Worm (Caenorhabditis elegans) whole organism, young adult: ENCODE measurements around the gene sri-50.

ENCODE experiments used
- B0261.1 ChIP-seq: sonication (generic microtip); optimal IDR thresholded peaks from 2 replicates; lab custom pipeline; 2016; ENCODE audit warnings: mild to moderate bottlenecking, missing genetic modification characterization, moderate library complexity, missing compliant biosample characterization
- B0336.3 ChIP-seq: fragments of 200-800 bp; sonication (Bioruptor generic); IDR thresholded peaks from 2 replicates; pipeline ENCODE4 v1.3.6; 2022; ENCODE audit warnings: missing genetic modification characterization, missing compliant biosample characterization
- F33H1.4 ChIP-seq: fragments of 200-800 bp; sonication (Bioruptor generic); IDR thresholded peaks from 2 replicates; pipeline ENCODE4 v1.3.6; 2022; ENCODE audit warnings: missing genetic modification reagents, missing genetic modification characterization, missing compliant biosample characterization
- F49E8.2 ChIP-seq: sonication (generic microtip); optimal IDR thresholded peaks from 3 replicates; lab custom pipeline; 2017; ENCODE audit warnings: missing genetic modification characterization, mild to moderate bottlenecking, missing compliant biosample characterization, antibody characterized with exemption, moderate library complexity; ENCODE audit not compliant: insufficient read depth
- F57A8.1 ChIP-seq: fragments of 200-800 bp; sonication (Bioruptor generic); optimal IDR thresholded peaks from 2 replicates; lab custom pipeline; 2018; ENCODE audit warnings: mild to moderate bottlenecking, missing genetic modification characterization, moderate library complexity, missing compliant biosample characterization
- K12H6.12 ChIP-seq: fragments of 200-800 bp; sonication (Bioruptor generic); optimal IDR thresholded peaks from 2 replicates; lab custom pipeline; 2018; ENCODE audit warnings: mild to moderate bottlenecking, missing genetic modification characterization, missing compliant biosample characterization
- attf-6 ChIP-seq: fragments of 200-800 bp; sonication (Bioruptor generic); IDR thresholded peaks from 2 replicates; pipeline ENCODE4 v1.3.6; 2022; ENCODE audit warnings: missing genetic modification reagents, missing genetic modification characterization, missing compliant biosample characterization
- ceh-40 ChIP-seq: fragments of 200-800 bp; sonication (Bioruptor generic); IDR thresholded peaks from 2 replicates; pipeline ENCODE4 v1.3.6; 2022; ENCODE audit warnings: missing genetic modification characterization, missing compliant biosample characterization
- ceh-79 ChIP-seq: sonication (generic microtip); optimal IDR thresholded peaks from 2 replicates; lab custom pipeline; 2017; ENCODE audit warnings: mild to moderate bottlenecking, missing genetic modification characterization, missing compliant biosample characterization
- dpff-1 ChIP-seq: sonication (generic microtip); optimal IDR thresholded peaks from 2 replicates; lab custom pipeline; 2017; ENCODE audit warnings: mild to moderate bottlenecking, missing genetic modification characterization, missing compliant biosample characterization
- dpl-1 ChIP-seq: fragments of 150-350 bp; optimal IDR thresholded peaks from 2 replicates; lab custom pipeline; 2014; ENCODE audit warnings: missing biosample characterization, missing genetic modification reagents, missing genetic modification characterization
- efl-1 ChIP-seq: fragments of 150-350 bp; optimal IDR thresholded peaks from 2 replicates; lab custom pipeline; 2014; ENCODE audit warnings: missing biosample characterization, missing genetic modification reagents, missing genetic modification characterization
- hlh-26 ChIP-seq: fragments of 200-800 bp; sonication (Bioruptor generic); conservative IDR thresholded peaks from 2 replicates; pipeline ENCODE4 v1.3.6; 2022; ENCODE audit warnings: missing genetic modification reagents, missing genetic modification characterization, missing compliant biosample characterization
- hmg-1.2 ChIP-seq: fragments of 200-800 bp; sonication (Bioruptor generic); IDR thresholded peaks from 2 replicates; pipeline ENCODE4 v1.3.6; 2022; ENCODE audit warnings: missing genetic modification reagents, missing genetic modification characterization, missing compliant biosample characterization
- lag-1 ChIP-seq: fragments of 200-800 bp; sonication (Bioruptor generic); IDR thresholded peaks from 2 replicates; pipeline ENCODE4 v1.3.6; 2022; ENCODE audit warnings: missing genetic modification reagents, missing genetic modification characterization, missing compliant biosample characterization
- lin-26 ChIP-seq: fragments of 200-800 bp; sonication (Bioruptor generic); IDR thresholded peaks from 2 replicates; pipeline ENCODE4 v1.3.6; 2022; ENCODE audit warnings: missing genetic modification reagents, missing genetic modification characterization, missing compliant biosample characterization
- lsl-1 ChIP-seq: fragments of 200-800 bp; sonication (Bioruptor generic); optimal IDR thresholded peaks from 2 replicates; lab custom pipeline; 2018; ENCODE audit warnings: mild to moderate bottlenecking, missing genetic modification characterization, moderate library complexity, missing compliant biosample characterization
- madf-6 ChIP-seq: fragments of 200-800 bp; sonication (Bioruptor generic); IDR thresholded peaks from 2 replicates; pipeline ENCODE4 v1.3.6; 2022; ENCODE audit warnings: missing genetic modification reagents, missing genetic modification characterization, missing compliant biosample characterization
- madf-8 ChIP-seq: fragments of 200-800 bp; sonication (Bioruptor generic); conservative IDR thresholded peaks from 2 replicates; pipeline ENCODE4 v1.3.6; 2022; ENCODE audit warnings: missing genetic modification reagents, missing genetic modification characterization, missing compliant biosample characterization
- mxl-1 ChIP-seq: sonication (generic microtip); optimal IDR thresholded peaks from 2 replicates; lab custom pipeline; 2016; ENCODE audit warnings: missing genetic modification characterization, missing compliant biosample characterization
- pbrm-1 ChIP-seq: fragments of 200-800 bp; sonication (Bioruptor generic); IDR thresholded peaks from 2 replicates; pipeline ENCODE4 v1.3.6; 2022; ENCODE audit warnings: missing genetic modification reagents, missing genetic modification characterization, missing compliant biosample characterization
- rcor-1 ChIP-seq: fragments of 200-800 bp; sonication (Bioruptor generic); IDR thresholded peaks from 2 replicates; pipeline ENCODE4 v1.3.6; 2022; ENCODE audit warnings: missing genetic modification reagents, missing genetic modification characterization, missing compliant biosample characterization
- sdz-38 ChIP-seq: sonication (generic microtip); optimal IDR thresholded peaks from 2 replicates; lab custom pipeline; 2016; ENCODE audit warnings: missing genotype, missing genetic modification characterization, missing compliant biosample characterization
- snpc-1.1 ChIP-seq: sonication (generic microtip); optimal IDR thresholded peaks from 2 replicates; lab custom pipeline; 2017; ENCODE audit warnings: missing genetic modification characterization, mild to moderate bottlenecking, missing compliant biosample characterization, antibody characterized with exemption, moderate library complexity, missing genotype, missing genetic modification reagents; ENCODE audit not compliant: insufficient read depth
- snpc-3.4 ChIP-seq: sonication (generic microtip); optimal IDR thresholded peaks from 2 replicates; lab custom pipeline; 2017; ENCODE audit warnings: missing genetic modification characterization, mild to moderate bottlenecking, missing compliant biosample characterization, antibody characterized with exemption, moderate library complexity, missing genotype, missing genetic modification reagents
- snpc-4 ChIP-seq, 5 experiments: fragments of 150-350 bp in 1 of 5; sonication (generic microtip) in 4 of 5; optimal IDR thresholded peaks; 2 replicates each; lab custom pipeline; 2014 to 2018; ENCODE audit warnings: missing genetic modification characterization in 5 of 5, missing biosample characterization in 3 of 5, antibody characterized with exemption in 2 of 5, mild to moderate bottlenecking in 2 of 5, missing compliant biosample characterization in 2 of 5, missing genotype in 2 of 5, moderate library complexity in 2 of 5, missing genetic modification reagents in 1 of 5
- somi-1 ChIP-seq: fragments of 200-800 bp; sonication (Bioruptor generic); optimal IDR thresholded peaks from 2 replicates; lab custom pipeline; 2018; ENCODE audit warnings: mild to moderate bottlenecking, missing genetic modification characterization, missing compliant biosample characterization
- xnd-1 ChIP-seq: sonication (generic microtip); optimal IDR thresholded peaks from 2 replicates; lab custom pipeline; 2016; ENCODE audit warnings: missing genotype, missing genetic modification reagents, missing genetic modification characterization, missing compliant biosample characterization
- zfh-2 ChIP-seq: fragments of 200-800 bp; sonication (Bioruptor generic); conservative IDR thresholded peaks from 2 replicates; pipeline ENCODE4 v1.3.6; 2022; ENCODE audit warnings: missing genetic modification reagents, missing genetic modification characterization, missing compliant biosample characterization

Gene sri-50

ce11 chrII:3247556-3247955 lies 44.0 kb downstream of the sri-50 start:
- TF ChIP-seq zfh-2 (GFP tag; lab: Robert Waterston, UW) (peak; percentile 51; the same call in 1 of the 2 replicates), somi-1 (GFP tag; lab: Kevin White, UChicago) (no peak)
- TF ChIP-seq, all 124 proteins: peak for 1

- no peak for TF ChIP-seq mxl-1 (tag; lab: Kevin White, UChicago)
- no peak for TF ChIP-seq hlh-26 (GFP tag; lab: Robert Waterston, UW)
- TF ChIP-seq rcor-1 (GFP tag; lab: Robert Waterston, UW), result 0 out of 2 replicates have a peak, but pooled peaks have one; percentile 10
- TF ChIP-seq lag-1 (GFP tag; lab: Robert Waterston, UW), result no peak
- TF ChIP-seq efl-1 (GFP tag; lab: Kevin White, UChicago), result peak; percentile 90
- no peak for TF ChIP-seq F57A8.1 (GFP tag; lab: Kevin White, UChicago)
- no peak for TF ChIP-seq ceh-79
- TF ChIP-seq snpc-1.1 (tag; lab: Kevin White, UChicago), result peak; percentile 31
- 0 out of 2 replicates have a peak, but pooled peaks have one; percentile 11 for TF ChIP-seq pbrm-1 (GFP tag; lab: Robert Waterston, UW)
- peak; percentile 27 for TF ChIP-seq lsl-1 (GFP tag; lab: Kevin White, UChicago)
- no peak for TF ChIP-seq snpc-4 (GFP tag; optimal IDR thresholded peaks at IDR 0.05; lab: Kevin White, UChicago)
- no peak for TF ChIP-seq snpc-4 (tag; optimal IDR thresholded peaks at IDR 0.05; lab: Kevin White, UChicago)
- TF ChIP-seq F33H1.4 (GFP tag; lab: Robert Waterston, UW), result 0 out of 2 replicates have a peak, but pooled peaks have one; percentile 24
- TF ChIP-seq snpc-3.4, result peak; percentile 13
- TF ChIP-seq attf-6 (GFP tag; lab: Robert Waterston, UW), result no peak
- no peak for TF ChIP-seq F49E8.2
- TF ChIP-seq madf-8, result peak; percentile 86
- peak; percentile 58 for TF ChIP-seq dpl-1 (GFP tag; lab: Kevin White, UChicago)
- no peak for TF ChIP-seq dpff-1 (tag; lab: Kevin White, UChicago)
- TF ChIP-seq hmg-1.2 (GFP tag; lab: Robert Waterston, UW), result peak; percentile 91
- TF ChIP-seq madf-6 (GFP tag; lab: Robert Waterston, UW), result peak; percentile 88
- TF ChIP-seq B0261.1 (tag; lab: Kevin White, UChicago), result no peak
- TF ChIP-seq ceh-40 (GFP tag; lab: Robert Waterston, UW), result no peak
- TF ChIP-seq xnd-1 (tag; lab: Kevin White, UChicago), result peak; percentile 77
Observed at ce11 chrII:3248043-3248718, 44.7 kb downstream of the sri-50 start, which contains the start of the genes fbxc-50 and C17F4.2. fbxc-50 (minus strand) TSS chrII:3248123. C17F4.2 (plus strand) TSS chrII:3248668.

- no peak for TF ChIP-seq xnd-1 (tag; lab: Kevin White, UChicago)
- TF ChIP-seq lsl-1 (GFP tag; lab: Kevin White, UChicago), result no peak
Observed at ce11 chrII:3249406-3249805, 45.9 kb downstream of the sri-50 start, which contains the start of gene clec-124. clec-124 (plus strand) TSS chrII:3249706.

- TF ChIP-seq sdz-38 (tag; lab: Kevin White, UChicago) (no peak), K12H6.12 (tag; lab: Kevin White, UChicago) (no peak), zfh-2 (GFP tag; lab: Robert Waterston, UW) (peak; percentile 74), B0336.3 (GFP tag; lab: Robert Waterston, UW) (no peak), lin-26 (GFP tag; lab: Robert Waterston, UW) (no peak)
- TF ChIP-seq, all 124 proteins: peak for 1
Observed at ce11 chrII:3250195-3250594, 46.7 kb downstream of the sri-50 start.
